Fruit fly (Drosophila melanogaster) whole organism, embryonic: ENCODE results near the gene CG32812.
A peak's percentile ranks its signal among the peaks of the same experiment; 100 is the strongest.

Experiments used
- Aef1 ChIP-seq: fragments of 200-800 bp; sonication (Bioruptor generic); IDR thresholded peaks from 3 replicates; pipeline ENCODE4 v1.3.6; 2022; ENCODE audit warnings: missing biosample characterization, missing genetic modification characterization
- B-H1 ChIP-seq: fragments of 200-800 bp; sonication (Bioruptor generic); IDR thresholded peaks from 3 replicates; pipeline ENCODE4 v1.3.6; 2022; ENCODE audit warnings: missing biosample characterization, missing genetic modification characterization
- Bgb ChIP-seq: fragments of 200-800 bp; sonication (Bioruptor generic); IDR thresholded peaks from 2 replicates; pipeline ENCODE4 v1.3.6; 2022; ENCODE audit warnings: missing biosample characterization, missing genetic modification characterization; ENCODE audit not compliant: partially characterized antibody
- CG11085 ChIP-seq: fragments of 200-800 bp; sonication (Bioruptor generic); IDR thresholded peaks from 2 replicates; pipeline ENCODE4 v1.3.6; 2022; ENCODE audit warnings: missing biosample characterization, missing genetic modification characterization
- CG11504 ChIP-seq: fragments of 200-800 bp; sonication (Bioruptor generic); optimal IDR thresholded peaks from 3 replicates; lab custom pipeline; 2019; ENCODE audit warnings: missing biosample characterization, mild to moderate bottlenecking, missing genetic modification characterization, moderate library complexity
- CG14014 ChIP-seq: fragments of 200-800 bp; sonication (Bioruptor generic); IDR thresholded peaks from 2 replicates; pipeline ENCODE4 v1.3.6; 2022; ENCODE audit warnings: missing biosample characterization, missing genetic modification characterization
- CG14860 ChIP-seq: fragments of 200-800 bp; sonication (Bioruptor generic); IDR thresholded peaks from 3 replicates; pipeline ENCODE4 v1.3.6; 2022; ENCODE audit warnings: missing biosample characterization, missing genetic modification characterization; ENCODE audit not compliant: partially characterized antibody
- CG14965 ChIP-seq: fragments of 200-800 bp; sonication (Bioruptor generic); optimal IDR thresholded peaks from 2 replicates; lab custom pipeline; 2016; ENCODE audit warnings: missing biosample characterization, missing genetic modification characterization, borderline replicate concordance
- CG15479 ChIP-seq: fragments of 200-800 bp; sonication (Bioruptor generic); optimal IDR thresholded peaks from 3 replicates; lab custom pipeline; 2019; ENCODE audit warnings: missing biosample characterization, mild to moderate bottlenecking, missing genetic modification characterization, moderate library complexity
- CG1603 ChIP-seq: fragments of 200-800 bp; sonication (Bioruptor generic); optimal IDR thresholded peaks from 2 replicates; lab custom pipeline; 2019; ENCODE audit warnings: missing biosample characterization, mild to moderate bottlenecking, missing genetic modification characterization, moderate library complexity
- CG16779 ChIP-seq: fragments of 200-800 bp; sonication (Bioruptor generic); IDR thresholded peaks from 2 replicates; pipeline ENCODE4 v1.3.6; 2022; ENCODE audit warnings: missing biosample characterization, missing genetic modification characterization
- CG17829 ChIP-seq: fragments of 200-800 bp; optimal IDR thresholded peaks from 2 replicates; lab custom pipeline; 2019; ENCODE audit warnings: missing biosample characterization, mild to moderate bottlenecking, missing genetic modification characterization, moderate library complexity
- CG2712 ChIP-seq: fragments of 200-800 bp; optimal IDR thresholded peaks from 3 replicates; lab custom pipeline; 2019; ENCODE audit warnings: missing biosample characterization, mild to moderate bottlenecking, missing genetic modification characterization, moderate library complexity
- CG30431 ChIP-seq: fragments of 200-800 bp; sonication (Bioruptor generic); optimal IDR thresholded peaks from 2 replicates; lab custom pipeline; 2017; ENCODE audit warnings: missing biosample characterization, missing genetic modification characterization
- CG32532 ChIP-seq: fragments of 200-800 bp; sonication (Bioruptor generic); IDR thresholded peaks from 2 replicates; pipeline ENCODE4 v1.3.6; 2022; ENCODE audit warnings: missing biosample characterization, missing genetic modification characterization
- CG32767 ChIP-seq: fragments of 200-800 bp; sonication (Bioruptor generic); IDR thresholded peaks from 2 replicates; pipeline ENCODE4 v1.3.6; 2022; ENCODE audit warnings: missing biosample characterization, missing genetic modification characterization
- CG43689 ChIP-seq: fragments of 200-800 bp; sonication (Bioruptor generic); IDR thresholded peaks from 2 replicates; pipeline ENCODE4 v1.3.6; 2022; ENCODE audit warnings: missing biosample characterization, missing genetic modification characterization
- CG4854 ChIP-seq: fragments of 200-800 bp; sonication (Bioruptor generic); optimal IDR thresholded peaks from 2 replicates; lab custom pipeline; 2016; ENCODE audit warnings: missing biosample characterization, missing genetic modification characterization, inconsistent platforms
- CG7271 ChIP-seq: fragments of 200-800 bp; sonication (Bioruptor generic); optimal IDR thresholded peaks from 2 replicates; lab custom pipeline; 2018; ENCODE audit warnings: missing biosample characterization, mild to moderate bottlenecking, missing genetic modification characterization, moderate library complexity
- CG8290 ChIP-seq, 3 experiments: fragments of 200-800 bp; sonication (Bioruptor generic); optimal IDR thresholded peaks; 2 replicates each; lab custom pipeline; 2016 to 2019; ENCODE audit warnings: missing biosample characterization in 3 of 3, missing genetic modification characterization in 3 of 3, mild to moderate bottlenecking in 2 of 3, moderate library complexity in 1 of 3
- CG8924 ChIP-seq: fragments of 200-800 bp; optimal IDR thresholded peaks from 3 replicates; lab custom pipeline; 2019; ENCODE audit warnings: missing biosample characterization, mild to moderate bottlenecking, missing genetic modification characterization, moderate library complexity
- CG9215 ChIP-seq: fragments of 200-800 bp; sonication (Bioruptor generic); IDR thresholded peaks from 2 replicates; pipeline ENCODE4 v1.3.6; 2022; ENCODE audit warnings: missing biosample characterization, missing genetic modification characterization
- CG9797 ChIP-seq: fragments of 200-800 bp; sonication (Bioruptor generic); optimal IDR thresholded peaks from 3 replicates; lab custom pipeline; 2018; ENCODE audit warnings: missing biosample characterization, mild to moderate bottlenecking, missing genetic modification characterization
- CG9932 ChIP-seq: fragments of 200-800 bp; sonication (Bioruptor generic); IDR thresholded peaks from 2 replicates; pipeline ENCODE4 v1.3.6; 2022; ENCODE audit warnings: missing biosample characterization, missing genetic modification characterization
- CoRest ChIP-seq: fragments of 200-800 bp; sonication (Bioruptor generic); optimal IDR thresholded peaks from 3 replicates; lab custom pipeline; 2018; ENCODE audit warnings: missing biosample characterization, mild to moderate bottlenecking, missing genetic modification characterization, moderate library complexity
- D19B ChIP-seq: fragments of 200-800 bp; sonication (Bioruptor generic); optimal IDR thresholded peaks from 2 replicates; lab custom pipeline; 2017; ENCODE audit warnings: missing biosample characterization, mild to moderate bottlenecking, missing genetic modification characterization
- Dek ChIP-seq: fragments of 200-800 bp; sonication (Bioruptor generic); optimal IDR thresholded peaks from 3 replicates; lab custom pipeline; 2019; ENCODE audit warnings: missing biosample characterization, mild to moderate bottlenecking, missing genetic modification characterization, moderate library complexity
- Dll ChIP-seq: fragments of 200-800 bp; sonication (Bioruptor generic); IDR thresholded peaks from 4 replicates; pipeline ENCODE4 v1.3.6; 2022; ENCODE audit warnings: missing biosample characterization, missing genetic modification characterization; ENCODE audit not compliant: partially characterized antibody
- HmgD ChIP-seq: fragments of 200-800 bp; sonication (Bioruptor generic); optimal IDR thresholded peaks from 3 replicates; lab custom pipeline; 2016; ENCODE audit warnings: missing biosample characterization, missing genetic modification characterization
- Lhr ChIP-seq: fragments of 200-800 bp; sonication (Bioruptor generic); optimal IDR thresholded peaks from 3 replicates; lab custom pipeline; 2017; ENCODE audit warnings: mild to moderate bottlenecking, missing biosample characterization, missing genetic modification reagents, missing genetic modification characterization
- MTF-1 ChIP-seq: fragments of 200-800 bp; sonication (Bioruptor generic); optimal IDR thresholded peaks from 2 replicates; lab custom pipeline; 2018; ENCODE audit warnings: missing biosample characterization, mild to moderate bottlenecking, missing genetic modification characterization, borderline replicate concordance
- Mad ChIP-seq: fragments of 200-800 bp; sonication (Bioruptor generic); optimal IDR thresholded peaks from 2 replicates; lab custom pipeline; 2016; ENCODE audit warnings: missing biosample characterization, missing genetic modification characterization
- NFAT ChIP-seq: fragments of 200-800 bp; sonication (Bioruptor generic); IDR thresholded peaks from 2 replicates; pipeline ENCODE4 v1.3.6; 2022; ENCODE audit warnings: missing biosample characterization, missing genetic modification characterization
- Neu2 ChIP-seq: fragments of 200-800 bp; sonication (Bioruptor generic); optimal IDR thresholded peaks from 3 replicates; lab custom pipeline; 2016; ENCODE audit warnings: missing biosample characterization, missing genetic modification characterization, borderline replicate concordance
- Spps ChIP-seq: fragments of 200-800 bp; sonication (Bioruptor generic); optimal IDR thresholded peaks from 2 replicates; lab custom pipeline; 2018; ENCODE audit warnings: missing biosample characterization, mild to moderate bottlenecking, missing genetic modification characterization
- Xbp1 ChIP-seq: fragments of 200-800 bp; sonication (Bioruptor generic); optimal IDR thresholded peaks from 3 replicates; lab custom pipeline; 2016; ENCODE audit warnings: missing biosample characterization, mild to moderate bottlenecking, missing genetic modification characterization
- ash1 ChIP-seq: fragments of 200-800 bp; sonication (Bioruptor generic); optimal IDR thresholded peaks from 2 replicates; lab custom pipeline; 2018; ENCODE audit warnings: missing biosample characterization, mild to moderate bottlenecking, missing genetic modification characterization
- hkb ChIP-seq, 2 experiments: fragments of 200-800 bp in 1 of 2; fragments of >200 bp in 1 of 2; sonication (Bioruptor generic) in 1 of 2; IDR thresholded peaks in 1 of 2; optimal IDR thresholded peaks in 1 of 2; 2 replicates each; pipeline versions ENCODE4 v1.3.6 to Lab custom; 2017 to 2022; ENCODE audit warnings: missing biosample characterization in 1 of 2, missing genetic modification characterization in 1 of 2
- lilli ChIP-seq: fragments of 200-800 bp; sonication (Bioruptor generic); optimal IDR thresholded peaks from 3 replicates; lab custom pipeline; 2016; ENCODE audit warnings: missing biosample characterization, missing genetic modification characterization
- otp ChIP-seq: fragments of 200-800 bp; sonication (Bioruptor generic); IDR thresholded peaks from 3 replicates; pipeline ENCODE4, ENCODE4 v1.3.6; 2022; ENCODE audit warnings: missing biosample characterization, missing genetic modification characterization
- pnt ChIP-seq: fragments of 200-800 bp; sonication (Bioruptor generic); optimal IDR thresholded peaks from 3 replicates; lab custom pipeline; 2016; ENCODE audit warnings: missing biosample characterization, missing genetic modification characterization
- scrt ChIP-seq: fragments of 200-800 bp; sonication (Bioruptor generic); optimal IDR thresholded peaks from 2 replicates; lab custom pipeline; 2018; ENCODE audit warnings: missing biosample characterization, mild to moderate bottlenecking, missing genetic modification characterization, moderate library complexity
- sob ChIP-seq: fragments of 200-800 bp; sonication (Bioruptor generic); IDR thresholded peaks from 2 replicates; pipeline ENCODE4 v1.3.6; 2022; ENCODE audit warnings: missing biosample characterization, missing genetic modification characterization
- tgo ChIP-seq: fragments of 200-800 bp; sonication (Bioruptor generic); IDR thresholded peaks from 3 replicates; pipeline ENCODE4 v1.3.6; 2022; ENCODE audit warnings: missing biosample characterization, missing genetic modification characterization
- vnd ChIP-seq: fragments of 200-800 bp; sonication (Bioruptor generic); IDR thresholded peaks from 3 replicates; pipeline ENCODE4 v1.3.6; 2022; ENCODE audit warnings: missing biosample characterization, missing genetic modification characterization; ENCODE audit not compliant: partially characterized antibody
- vvl ChIP-seq: fragments of 200-800 bp; sonication (Bioruptor generic); IDR thresholded peaks from 2 replicates; pipeline ENCODE4 v1.3.6; 2022; ENCODE audit warnings: missing biosample characterization, missing genetic modification characterization
- wek ChIP-seq: fragments of 200-800 bp; sonication (Bioruptor generic); optimal IDR thresholded peaks from 3 replicates; lab custom pipeline; 2018; ENCODE audit warnings: missing biosample characterization, mild to moderate bottlenecking, missing genetic modification characterization, moderate library complexity

Gene CG32812

dm6 chrX:1275018-1275820, 11.9 kb upstream of the CG32812 start, which contains the start of gene Atf3 (continued):
- peak; percentile 60 for TF ChIP-seq CG9797
- peak; percentile 91 for TF ChIP-seq CG14965 (GFP tag; lab: Kevin White, UChicago)
- peak; percentile 99 for TF ChIP-seq tgo (GFP tag; lab: Robert Waterston, UW)
- peak; percentile 100 for TF ChIP-seq lilli (GFP tag; lab: Kevin White, UChicago)
- peak; percentile 99 for TF ChIP-seq HmgD (GFP tag; lab: Kevin White, UChicago)
- peak; percentile 94 for TF ChIP-seq otp (GFP tag; lab: Robert Waterston, UW)
- TF ChIP-seq scrt: peak; percentile 97
- TF ChIP-seq NFAT (GFP tag; lab: Robert Waterston, UW): peak; percentile 98
- peak; percentile 89 for TF ChIP-seq Spps (tag; lab: Kevin White, UChicago)
- TF ChIP-seq MTF-1 (GFP tag; lab: Kevin White, UChicago): peak; percentile 94
- no peak for TF ChIP-seq hkb (optimal IDR thresholded peaks at IDR 0.05; lab: Kevin White, UChicago)
- TF ChIP-seq hkb (GFP tag; IDR thresholded peaks at IDR 0.05; lab: Robert Waterston, UW): peak; percentile 98
- TF ChIP-seq Aef1 (GFP tag; lab: Robert Waterston, UW): peak; percentile 99
- TF ChIP-seq Xbp1: peak; percentile 99
- peak; percentile 99 for TF ChIP-seq CG32767 (GFP tag; lab: Robert Waterston, UW)
- peak; percentile 99 for TF ChIP-seq CG1603 (tag; lab: Kevin White, UChicago)
- TF ChIP-seq CG8924 (tag; lab: Kevin White, UChicago): peak; percentile 99
- TF ChIP-seq CG11504 (tag; lab: Kevin White, UChicago): peak; percentile 98
- peak; percentile 98 for TF ChIP-seq CG30431 (GFP tag; lab: Kevin White, UChicago)
- TF ChIP-seq CG2712 (tag; lab: Kevin White, UChicago): peak; percentile 99
- TF ChIP-seq CG8290 (GFP tag; optimal IDR thresholded peaks at IDR 0.05; lab: Kevin White, UChicago): peak; percentile 93
- TF ChIP-seq CG8290 (tag; optimal IDR thresholded peaks at IDR 0.05; lab: Kevin White, UChicago): peak; percentile 69 to 100
- TF ChIP-seq CG9215: peak; percentile 99
- peak; percentile 94 for TF ChIP-seq wek (GFP tag; lab: Kevin White, UChicago)
- peak; percentile 96 for TF ChIP-seq CG16779 (GFP tag; lab: Robert Waterston, UW)
- peak; percentile 99 for TF ChIP-seq CG32532 (GFP tag; lab: Robert Waterston, UW)
- TF ChIP-seq pnt (GFP tag; lab: Kevin White, UChicago): peak; percentile 99
- TF ChIP-seq Mad: peak; percentile 99
- TF ChIP-seq Dek (tag; lab: Kevin White, UChicago): peak; percentile 99
- peak; percentile 94 for TF ChIP-seq Lhr (GFP tag; lab: Kevin White, UChicago)
- peak; percentile 99 for TF ChIP-seq CG9932 (GFP tag; lab: Robert Waterston, UW)
- no peak for TF ChIP-seq Dll (GFP tag; lab: Robert Waterston, UW)
- peak; percentile 96 for TF ChIP-seq ash1 (GFP tag; lab: Kevin White, UChicago)
- no peak for TF ChIP-seq CG14860 (GFP tag; lab: Robert Waterston, UW)
- peak; percentile 98 for TF ChIP-seq D19B (GFP tag; lab: Kevin White, UChicago)
- TF ChIP-seq CG14014 (GFP tag; lab: Robert Waterston, UW): peak; percentile 99
- TF ChIP-seq B-H1 (GFP tag; lab: Robert Waterston, UW): peak; percentile 98
- TF ChIP-seq sob (GFP tag; lab: Robert Waterston, UW): peak; percentile 99
- peak; percentile 35; the same call in 1 of the 2 replicates for TF ChIP-seq Bgb (GFP tag; lab: Robert Waterston, UW)
- no peak for TF ChIP-seq vnd (GFP tag; lab: Robert Waterston, UW)
- peak; percentile 13 for TF ChIP-seq CG15479
- peak; percentile 85 for TF ChIP-seq CG7271 (tag; lab: Kevin White, UChicago)
- TF ChIP-seq vvl (GFP tag; lab: Robert Waterston, UW): peak; percentile 98
- TF ChIP-seq Neu2 (GFP tag; lab: Kevin White, UChicago): peak; percentile 95
- TF ChIP-seq CG43689 (GFP tag; lab: Robert Waterston, UW): peak; percentile 92
- TF ChIP-seq CoRest (tag; lab: Kevin White, UChicago): peak; percentile 100
- peak; percentile 98 for TF ChIP-seq CG4854 (GFP tag; lab: Kevin White, UChicago)
- peak; percentile 98 for TF ChIP-seq CG11085 (GFP tag; lab: Robert Waterston, UW)
- TF ChIP-seq CG17829: peak; percentile 98
